Worm (Caenorhabditis elegans): ENCODE results near the gene C48A7.16.
"Not testable (repeated sequence)": the region's sequence is repeated elsewhere in the genome, so short reads cannot be mapped to it uniquely, and the experiment has no call there.

- not testable (repeated sequence) for TF ChIP-seq F26F4.8 (GFP tag; conservative IDR thresholded peaks at IDR 0.05); mes-2 (tag; optimal IDR thresholded peaks at IDR 0.05; ENCODE audit: poor library complexity, severe bottlenecking); daf-8 (GFP tag; IDR thresholded peaks at IDR 0.05); fos-1 (tag; optimal IDR thresholded peaks at IDR 0.05)
Observed at ce11 chrIV:7365011-7365410, 40.3 kb upstream of the C48A7.16 start, which contains the start of gene Y40C5A.4.

All from whole organism, L4 larva.